Worm (Caenorhabditis elegans) whole organism, late embryonic: Measurements from ENCODE around the gene atg-2.

Experiments
- K02D7.2 ChIP-seq: sonication (generic microtip); optimal IDR thresholded peaks from 2 replicates; lab custom pipeline; 2017; ENCODE audit warnings: mild to moderate bottlenecking, missing genetic modification characterization, missing compliant biosample characterization
- T23F11.4 ChIP-seq: fragments of 200-800 bp; sonication (Bioruptor generic); optimal IDR thresholded peaks from 2 replicates; lab custom pipeline; 2018; ENCODE audit warnings: mild to moderate bottlenecking, missing genetic modification characterization, missing compliant biosample characterization
- Y22D7AL.16 ChIP-seq: sonication (generic microtip); optimal IDR thresholded peaks from 2 replicates; lab custom pipeline; 2016; ENCODE audit warnings: missing genetic modification characterization, missing compliant biosample characterization
- ahr-1 ChIP-seq: sonication (generic microtip); optimal IDR thresholded peaks from 2 replicates; lab custom pipeline; 2016; ENCODE audit warnings: missing genetic modification characterization, missing compliant biosample characterization
- ceh-19 ChIP-seq: fragments of 200-800 bp; sonication (Bioruptor generic); optimal IDR thresholded peaks from 2 replicates; lab custom pipeline; 2018; ENCODE audit warnings: mild to moderate bottlenecking, missing genetic modification characterization, missing compliant biosample characterization
- ceh-22 ChIP-seq: sonication (generic microtip); optimal IDR thresholded peaks from 2 replicates; lab custom pipeline; 2017; ENCODE audit warnings: missing biosample characterization, missing genetic modification characterization
- ceh-34 ChIP-seq: sonication (generic microtip); optimal IDR thresholded peaks from 2 replicates; lab custom pipeline; 2016; ENCODE audit warnings: mild to moderate bottlenecking, missing genetic modification characterization, missing compliant biosample characterization
- ceh-48 ChIP-seq: sonication (generic microtip); optimal IDR thresholded peaks from 2 replicates; lab custom pipeline; 2016; ENCODE audit warnings: missing genetic modification characterization, inconsistent platforms, missing compliant biosample characterization
- ceh-9 ChIP-seq: sonication (generic microtip); optimal IDR thresholded peaks from 2 replicates; lab custom pipeline; 2016; ENCODE audit warnings: mild to moderate bottlenecking, missing genetic modification characterization, inconsistent platforms, missing compliant biosample characterization
- dmd-4 ChIP-seq: sonication (generic microtip); optimal IDR thresholded peaks from 2 replicates; lab custom pipeline; 2016; ENCODE audit warnings: borderline replicate concordance, missing genetic modification characterization, missing compliant biosample characterization
- elt-2 ChIP-seq: sonication (generic microtip); optimal IDR thresholded peaks from 2 replicates; lab custom pipeline; 2016; ENCODE audit warnings: missing genetic modification reagents, missing genetic modification characterization, missing compliant biosample characterization
- fax-1 ChIP-seq: sonication (generic microtip); optimal IDR thresholded peaks from 2 replicates; lab custom pipeline; 2016; ENCODE audit warnings: missing genotype, missing genetic modification characterization, missing compliant biosample characterization
- fkh-10 ChIP-seq: fragments of 150-350 bp; optimal IDR thresholded peaks from 2 replicates; lab custom pipeline; 2014; ENCODE audit warnings: missing biosample characterization, missing genetic modification reagents, missing genetic modification characterization
- fkh-6 ChIP-seq: sonication (generic microtip); optimal IDR thresholded peaks from 2 replicates; lab custom pipeline; 2016; ENCODE audit warnings: missing genetic modification characterization, missing compliant biosample characterization
- gmeb-2 ChIP-seq: sonication (generic microtip); optimal IDR thresholded peaks from 2 replicates; lab custom pipeline; 2016; ENCODE audit warnings: missing genetic modification characterization, inconsistent platforms, missing compliant biosample characterization
- hlh-30 ChIP-seq: sonication (generic microtip); optimal IDR thresholded peaks from 2 replicates; lab custom pipeline; 2017; ENCODE audit warnings: antibody characterized with exemption, missing genetic modification characterization, missing compliant biosample characterization; ENCODE audit not compliant: insufficient read depth
- hlh-6 ChIP-seq: sonication (generic microtip); optimal IDR thresholded peaks from 2 replicates; lab custom pipeline; 2016; ENCODE audit warnings: missing genotype, missing genetic modification characterization, missing compliant biosample characterization
- lin-11 ChIP-seq: fragments of 200-800 bp; sonication (Bioruptor generic); optimal IDR thresholded peaks from 2 replicates; lab custom pipeline; 2018; ENCODE audit warnings: mild to moderate bottlenecking, missing genetic modification characterization, missing compliant biosample characterization
- madf-2 ChIP-seq: sonication (generic microtip); optimal IDR thresholded peaks from 2 replicates; lab custom pipeline; 2017; ENCODE audit warnings: missing genetic modification characterization, missing compliant biosample characterization
- nfya-1 ChIP-seq: sonication (generic microtip); optimal IDR thresholded peaks from 2 replicates; lab custom pipeline; 2017; ENCODE audit warnings: missing genetic modification characterization, mild to moderate bottlenecking, missing compliant biosample characterization, antibody characterized with exemption, moderate library complexity
- npax-4 ChIP-seq: sonication (generic microtip); optimal IDR thresholded peaks from 2 replicates; lab custom pipeline; 2016; ENCODE audit warnings: missing genetic modification characterization, missing compliant biosample characterization
- odd-2 ChIP-seq: sonication (generic microtip); optimal IDR thresholded peaks from 2 replicates; lab custom pipeline; 2017; ENCODE audit warnings: antibody characterized with exemption, mild to moderate bottlenecking, missing genetic modification characterization, missing compliant biosample characterization
- pag-3 ChIP-seq: sonication (generic microtip); optimal IDR thresholded peaks from 2 replicates; lab custom pipeline; 2016; ENCODE audit warnings: missing compliant biosample characterization, missing genetic modification characterization, borderline replicate concordance
- pha-4 ChIP-seq: fragments of 150-350 bp; optimal IDR thresholded peaks from 2 replicates; lab custom pipeline; 2018; ENCODE audit warnings: missing biosample characterization, missing genetic modification reagents, missing genetic modification characterization
- pqm-1 ChIP-seq: sonication (generic microtip); optimal IDR thresholded peaks from 2 replicates; lab custom pipeline; 2016; ENCODE audit warnings: missing genetic modification characterization, missing compliant biosample characterization
- pros-1 ChIP-seq: fragments of 150-350 bp; optimal IDR thresholded peaks from 2 replicates; lab custom pipeline; 2014; ENCODE audit warnings: missing biosample characterization, missing genetic modification reagents, missing genetic modification characterization
- ref-2 ChIP-seq: sonication (generic microtip); optimal IDR thresholded peaks from 2 replicates; lab custom pipeline; 2016; ENCODE audit warnings: missing genetic modification characterization, missing compliant biosample characterization
- rnt-1 ChIP-seq: sonication (generic microtip); optimal IDR thresholded peaks from 2 replicates; lab custom pipeline; 2016; ENCODE audit warnings: missing genetic modification characterization, missing compliant biosample characterization
- syd-9 ChIP-seq: sonication (generic microtip); optimal IDR thresholded peaks from 2 replicates; lab custom pipeline; 2016; ENCODE audit warnings: mild to moderate bottlenecking, missing genetic modification characterization, moderate library complexity, missing compliant biosample characterization
- tbx-7 ChIP-seq: sonication (generic microtip); optimal IDR thresholded peaks from 2 replicates; lab custom pipeline; 2016; ENCODE audit warnings: missing genotype, missing genetic modification characterization, missing compliant biosample characterization
- ttx-3 ChIP-seq: sonication (generic microtip); optimal IDR thresholded peaks from 2 replicates; lab custom pipeline; 2016; ENCODE audit warnings: missing genetic modification reagents, missing genetic modification characterization, missing compliant biosample characterization
- unc-3 ChIP-seq, 2 experiments: fragments of 200-800 bp in 1 of 2; sonication (Bioruptor generic) in 1 of 2; sonication (generic microtip) in 1 of 2; conservative IDR thresholded peaks in 1 of 2; optimal IDR thresholded peaks in 1 of 2; 2 replicates each; pipeline versions ENCODE4 v1.3.6 to Lab custom; 2016 to 2022; ENCODE audit warnings: missing compliant biosample characterization in 2 of 2, missing genetic modification characterization in 2 of 2, missing genetic modification reagents in 1 of 2
- unc-42 ChIP-seq: sonication (generic microtip); optimal IDR thresholded peaks from 2 replicates; lab custom pipeline; 2016; ENCODE audit warnings: missing genotype, missing genetic modification characterization, missing compliant biosample characterization
- ztf-16 ChIP-seq: sonication (generic microtip); optimal IDR thresholded peaks from 2 replicates; lab custom pipeline; 2017; ENCODE audit warnings: missing genetic modification characterization, missing compliant biosample characterization

The atg-2 gene

ce11 chrX:6848596-6848995 is 42.0 kb downstream of the atg-2 start:
- TF ChIP-seq ttx-3 (tag; lab: Kevin White, UChicago) (no peak), ahr-1 (no peak), elt-2 (peak; percentile 51)
- TF ChIP-seq, all 69 proteins: peak for 1

ce11 chrX:6850412-6850811 is 43.8 kb downstream of the atg-2 start:
- TF ChIP-seq unc-42 (tag; lab: Kevin White, UChicago), result peak; percentile 41
- TF ChIP-seq ceh-48 (tag; lab: Kevin White, UChicago), result no peak
- TF ChIP-seq ceh-19 (GFP tag; lab: Kevin White, UChicago), result peak; percentile 17
- peak; percentile 17 for TF ChIP-seq ceh-34 (tag; lab: Kevin White, UChicago)
- TF ChIP-seq hlh-30 (tag; lab: Kevin White, UChicago), result no peak
- TF ChIP-seq, all 69 proteins: peak for 3

ce11 chrX:6853318-6853717 is 46.8 kb downstream of the atg-2 start, which contains the start of gene rig-3:
Gene rig-3, plus strand, starts transcription at chrX:6853618.
- TF ChIP-seq elt-2, result no peak
- TF ChIP-seq unc-3 (GFP tag; conservative IDR thresholded peaks at IDR 0.05; lab: Robert Waterston, UW), result no peak
- no peak for TF ChIP-seq unc-3 (tag; optimal IDR thresholded peaks at IDR 0.05; lab: Kevin White, UChicago)
- no peak for TF ChIP-seq dmd-4 (tag; lab: Kevin White, UChicago)
- TF ChIP-seq ceh-34 (tag; lab: Kevin White, UChicago), result no peak

ce11 chrX:6856793-6857192 is 50.2 kb downstream of the atg-2 start:
- TF ChIP-seq unc-42 (tag; lab: Kevin White, UChicago), result peak; percentile 80
- TF ChIP-seq ceh-9 (tag; lab: Kevin White, UChicago), result no peak
- no peak for TF ChIP-seq ztf-16

ce11 chrX:6861564-6861963 is 55.0 kb downstream of the atg-2 start:
- no peak for TF ChIP-seq K02D7.2 (tag; lab: Kevin White, UChicago)
- no peak for TF ChIP-seq lin-11 (tag; lab: Kevin White, UChicago)
- no peak for TF ChIP-seq fkh-6 (tag; lab: Kevin White, UChicago)
- no peak for TF ChIP-seq gmeb-2 (tag; lab: Kevin White, UChicago)
- TF ChIP-seq hlh-6, result no peak
- TF ChIP-seq rnt-1 (tag; lab: Kevin White, UChicago), result no peak
- no peak for TF ChIP-seq fkh-10
- no peak for TF ChIP-seq tbx-7 (tag; lab: Kevin White, UChicago)
- no peak for TF ChIP-seq pag-3 (tag; lab: Kevin White, UChicago)
- no peak for TF ChIP-seq pha-4
- TF ChIP-seq syd-9, result no peak
- no peak for TF ChIP-seq unc-42 (tag; lab: Kevin White, UChicago)
- no peak for TF ChIP-seq pros-1
- no peak for TF ChIP-seq Y22D7AL.16 (tag; lab: Kevin White, UChicago)
- TF ChIP-seq npax-4 (tag; lab: Kevin White, UChicago), result no peak

- TF ChIP-seq fax-1 (no peak), pqm-1 (no peak), ahr-1 (no peak), Y22D7AL.16 (tag; lab: Kevin White, UChicago) (no peak), odd-2 (no peak), hlh-30 (tag; lab: Kevin White, UChicago) (no peak), ceh-22 (tag; lab: Kevin White, UChicago) (no peak), tbx-7 (tag; lab: Kevin White, UChicago) (no peak), T23F11.4 (GFP tag; lab: Kevin White, UChicago) (no peak), ref-2 (no peak), madf-2 (tag; lab: Kevin White, UChicago) (no peak), syd-9 (no peak), nfya-1 (tag; lab: Kevin White, UChicago) (no peak), gmeb-2 (tag; lab: Kevin White, UChicago) (no peak)
These were observed 56.5 kb downstream of the atg-2 start, which contains the start of gene nep-4 for ce11 chrX:6863032-6863431. Gene nep-4, minus strand, starts transcription at chrX:6863424.
